Worm (Caenorhabditis elegans) whole organism, L2 larva: ENCODE measurements around the gene dyc-1.

Experiments
- C34F6.9 ChIP-seq: fragments of 150-350 bp; optimal IDR thresholded peaks from 2 replicates; lab custom pipeline; 2014; ENCODE audit warnings: missing biosample characterization, missing genetic modification characterization
- ama-1 ChIP-seq: fragments of 150-350 bp; optimal IDR thresholded peaks from 2 replicates; lab custom pipeline; 2018; ENCODE audit warnings: inconsistent platforms
- ceh-16 ChIP-seq: fragments of 150-350 bp; optimal IDR thresholded peaks from 2 replicates; lab custom pipeline; 2014; ENCODE audit warnings: missing biosample characterization, missing genetic modification characterization
- egl-27 ChIP-seq: sonication (generic microtip); optimal IDR thresholded peaks from 3 replicates; lab custom pipeline; 2017; ENCODE audit warnings: missing biosample characterization, missing genetic modification reagents, missing genetic modification characterization
- elt-1 ChIP-seq: fragments of 150-350 bp; optimal IDR thresholded peaks from 2 replicates; lab custom pipeline; 2014; ENCODE audit warnings: missing biosample characterization, missing genetic modification characterization
- gmeb-1 ChIP-seq: fragments of 150-350 bp; optimal IDR thresholded peaks from 2 replicates; lab custom pipeline; 2014; ENCODE audit warnings: missing biosample characterization, missing genetic modification characterization
- lin-13 ChIP-seq: fragments of 150-350 bp; optimal IDR thresholded peaks from 2 replicates; lab custom pipeline; 2014; ENCODE audit warnings: missing biosample characterization, missing genetic modification reagents, missing genetic modification characterization
- nhr-11 ChIP-seq: fragments of 150-350 bp; optimal IDR thresholded peaks from 2 replicates; lab custom pipeline; 2014; ENCODE audit warnings: missing biosample characterization, missing genetic modification characterization
- nhr-12 ChIP-seq: fragments of 150-350 bp; optimal IDR thresholded peaks from 2 replicates; lab custom pipeline; 2014; ENCODE audit warnings: missing biosample characterization, missing genetic modification characterization
- ztf-11 ChIP-seq: sonication (generic microtip); optimal IDR thresholded peaks from 2 replicates; lab custom pipeline; 2017; ENCODE audit warnings: missing biosample characterization, missing genetic modification characterization

DNA sequence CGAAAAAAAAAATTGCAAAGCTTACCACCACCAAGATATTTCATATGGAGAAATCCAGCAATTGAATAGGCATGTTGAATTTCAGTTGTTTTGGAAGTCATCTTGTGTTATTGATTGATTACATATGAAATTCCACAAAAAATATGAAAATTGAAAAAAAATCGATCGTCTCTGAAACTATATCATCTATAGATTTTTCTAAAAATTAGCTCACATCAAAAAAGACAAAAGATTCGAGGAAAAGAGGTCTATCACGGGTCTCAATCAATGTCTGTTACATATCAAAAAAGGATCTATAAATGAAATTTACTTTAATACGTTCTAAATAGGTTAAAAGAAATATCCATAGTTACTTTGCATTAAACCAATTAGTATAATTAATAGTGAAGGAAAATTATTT is 36.9 kb upstream of the dyc-1 start, which contains the start of gene tbc-19:
- TF ChIP-seq nhr-11 (tag; lab: Kevin White, UChicago) = no peak
- no peak for TF ChIP-seq ztf-11 (tag; lab: Kevin White, UChicago)
- TF ChIP-seq nhr-12 = no peak
- no peak for TF ChIP-seq gmeb-1
- TF ChIP-seq ceh-16 (tag; lab: Kevin White, UChicago) = no peak
- TF ChIP-seq C34F6.9 = no peak
- no peak for TF ChIP-seq elt-1
- TF ChIP-seq egl-27 = no peak
- TF ChIP-seq ama-1 = no peak
- no peak for TF ChIP-seq lin-13
